Fruit fly (Drosophila melanogaster) whole organism: Measurements from ENCODE around the gene CG32856.

Source experiments
- CG8478 ChIP-seq: fragments of >200 bp; optimal IDR thresholded peaks from 2 replicates; lab custom pipeline; 2018; ENCODE audit warnings: inconsistent platforms
- Dll ChIP-seq: fragments of >200 bp; optimal IDR thresholded peaks from 2 replicates; lab custom pipeline; 2017
- EcR ChIP-seq, 2 experiments: fragments of >200 bp; optimal IDR thresholded peaks; 2 replicates each; lab custom pipeline; 2017; ENCODE audit warnings: missing biosample characterization in 2 of 2, missing genetic modification characterization in 2 of 2, missing genetic modification reagents in 2 of 2
- pan ChIP-seq: fragments of >200 bp; optimal IDR thresholded peaks from 2 replicates; lab custom pipeline; 2017
- psq ChIP-seq: fragments of >200 bp; optimal IDR thresholded peaks from 2 replicates; lab custom pipeline; 2017
- usp ChIP-seq: fragments of >200 bp; optimal IDR thresholded peaks from 2 replicates; lab custom pipeline; 2017; ENCODE audit warnings: missing biosample characterization, missing genetic modification characterization, mixed read lengths

DNA sequence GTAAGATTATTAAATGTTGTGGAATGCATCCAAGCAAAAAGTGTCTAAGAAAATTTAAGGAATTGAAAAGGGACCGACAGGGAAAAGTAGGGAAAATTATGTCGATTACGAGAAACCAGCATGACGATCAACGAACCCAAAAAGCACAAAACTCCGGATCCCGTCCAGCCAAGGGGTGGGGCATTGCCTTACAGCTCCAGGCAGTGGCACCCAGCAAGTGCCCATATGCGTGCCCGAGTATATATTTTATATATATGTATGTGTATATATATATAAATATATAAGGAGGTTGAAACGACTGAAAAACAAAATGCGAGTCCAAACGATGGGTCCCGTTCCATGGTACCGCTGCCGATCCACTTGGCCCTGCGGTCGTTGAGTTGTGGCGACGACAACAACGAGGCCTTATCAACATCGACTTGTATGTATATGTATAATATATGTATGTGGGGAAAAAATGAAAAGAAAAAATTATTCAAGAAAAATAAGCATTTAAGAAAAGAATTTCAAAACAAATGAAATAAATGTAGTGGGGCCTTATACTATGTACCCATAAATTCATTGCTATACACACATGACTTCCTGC is 22.0 kb upstream of the CG32856 start:
- TF ChIP-seq Dll (lab: Kevin White, UChicago) (no peak), psq (lab: Kevin White, UChicago) (no peak), EcR (GFP tag; optimal IDR thresholded peaks at IDR 0.05; lab: Kevin White, UChicago) (no peak), usp (no peak), CG8478 (lab: Kevin White, UChicago) (no peak), pan (lab: Kevin White, UChicago) (no peak)
